Fruit fly (Drosophila melanogaster) whole organism, embryonic: ENCODE data around the gene Sirup.

Experiments used
- CG16863 ChIP-seq: fragments of 200-800 bp; sonication (Bioruptor generic); optimal IDR thresholded peaks from 3 replicates; lab custom pipeline; 2016; ENCODE audit warnings: missing biosample characterization, missing genetic modification characterization
- Sin3A ChIP-seq: fragments of >200 bp; optimal IDR thresholded peaks from 2 replicates; lab custom pipeline; 2018
- lbe ChIP-seq: fragments of 200-800 bp; sonication (Bioruptor generic); optimal IDR thresholded peaks from 2 replicates; lab custom pipeline; 2016; ENCODE audit warnings: missing biosample characterization, mild to moderate bottlenecking, missing genetic modification characterization
- so ChIP-seq: fragments of 200-800 bp; sonication (Bioruptor generic); IDR thresholded peaks from 3 replicates; pipeline ENCODE4 v1.3.6; 2022; ENCODE audit warnings: missing biosample characterization, missing genetic modification characterization

DNA sequence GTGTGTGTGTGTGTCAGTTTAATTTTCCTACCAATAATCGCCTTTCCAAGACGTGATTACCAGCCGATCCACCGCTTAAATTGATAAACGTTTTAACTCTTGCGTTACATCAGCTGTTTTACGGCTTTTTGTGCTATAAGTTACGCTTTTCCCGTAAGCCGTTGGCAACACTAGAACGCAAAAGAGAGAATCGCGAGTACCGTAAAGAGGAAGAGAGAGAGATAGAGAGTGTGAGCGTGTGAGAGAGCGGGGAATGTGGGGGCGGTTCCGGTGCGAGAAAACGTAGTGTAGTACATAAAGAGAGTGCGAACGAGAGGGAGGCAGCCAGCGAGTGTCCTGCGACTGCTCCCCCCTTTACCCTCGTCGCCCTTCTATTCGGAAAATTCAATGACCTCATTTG, 32.9 kb downstream of the Sirup start:
- TF ChIP-seq so, result no peak
- no peak for TF ChIP-seq lbe
- no peak for TF ChIP-seq CG16863
- TF ChIP-seq Sin3A (lab: Kevin White, UChicago), result no peak
